Worm (Caenorhabditis elegans): ENCODE data around the gene F18A1.7.

Gene F18A1.7

ce11 chrII:7708540-7708939 lies 45.0 kb upstream of the F18A1.7 start, which contains the start of gene B0495.9 (continued):
- peak; percentile 16 to 37 (median 21) for TF ChIP-seq ceh-82 (tag; optimal IDR thresholded peaks at IDR 0.05)
- TF ChIP-seq xbp-1 (tag; optimal IDR thresholded peaks at IDR 0.05) = peak; percentile 42
- TF ChIP-seq elt-3 (tag; optimal IDR thresholded peaks at IDR 0.05) = peak in 1 of 6 experiments; percentile 14
- no peak for TF ChIP-seq pax-3 (tag; optimal IDR thresholded peaks at IDR 0.05)
- no peak for TF ChIP-seq unc-98 (GFP tag; IDR thresholded peaks at IDR 0.05)
- peak; percentile 56 for TF ChIP-seq nhr-85 (tag)
- no peak for TF ChIP-seq lin-13 (GFP tag; optimal IDR thresholded peaks at IDR 0.05)
- no peak for TF ChIP-seq aly-2 (tag; optimal IDR thresholded peaks at IDR 0.05)
- peak; percentile 68 for TF ChIP-seq snu-23 (GFP tag; optimal IDR thresholded peaks at IDR 0.05)
- TF ChIP-seq egl-27 (tag; optimal IDR thresholded peaks at IDR 0.05) = no peak
- peak; percentile 50 for TF ChIP-seq swsn-7 (tag; optimal IDR thresholded peaks at IDR 0.05)
- TF ChIP-seq mdl-1 (tag; optimal IDR thresholded peaks at IDR 0.05) = peak in 1 of 2 experiments; percentile 12
- no peak for TF ChIP-seq pqm-1 (tag; optimal IDR thresholded peaks at IDR 0.05)
- no peak for TF ChIP-seq ets-5 (GFP tag; IDR thresholded peaks at IDR 0.05)
- no peak for TF ChIP-seq Y116A8C.19 (tag; optimal IDR thresholded peaks at IDR 0.05; ENCODE audit: borderline replicate concordance)
- TF ChIP-seq efl-1 (optimal IDR thresholded peaks at IDR 0.05) = peak; percentile 50 to 63
- TF ChIP-seq efl-1 (GFP tag; optimal IDR thresholded peaks at IDR 0.05 in 1 of 2) = peak; percentile 43 to 95
- TF ChIP-seq ztf-4 (tag; optimal IDR thresholded peaks at IDR 0.05) = no peak
- no peak for TF ChIP-seq zag-1 (tag; optimal IDR thresholded peaks at IDR 0.05)
- peak; percentile 22 to 52 for TF ChIP-seq lin-35 (GFP tag; optimal IDR thresholded peaks at IDR 0.05)
- TF ChIP-seq fos-1 (tag; optimal IDR thresholded peaks at IDR 0.05) = no peak
- no peak for TF ChIP-seq nhr-12 (tag; optimal IDR thresholded peaks at IDR 0.05)
- TF ChIP-seq sptf-1 (tag; optimal IDR thresholded peaks at IDR 0.05) = no peak
- TF ChIP-seq unc-62 (GFP tag; optimal IDR thresholded peaks at IDR 0.05) = no peak
- peak; percentile 19 for TF ChIP-seq nhr-76 (tag; optimal IDR thresholded peaks at IDR 0.05)
- TF ChIP-seq unc-130 (tag; optimal IDR thresholded peaks at IDR 0.05) = peak; percentile 17
- TF ChIP-seq snpc-4 (tag; optimal IDR thresholded peaks at IDR 0.05) = peak; percentile 23
- no peak for TF ChIP-seq grh-1 (GFP tag; IDR thresholded peaks at IDR 0.05)
- TF ChIP-seq mab-9 (GFP tag; IDR thresholded peaks at IDR 0.05) = peak; percentile 58; the same call in 1 of the 2 replicates
- no peak for TF ChIP-seq ama-1 (optimal IDR thresholded peaks at IDR 0.05)
- peak; percentile 63 to 64 for TF ChIP-seq lsy-2 (tag; optimal IDR thresholded peaks at IDR 0.05)
- TF ChIP-seq lir-3 (tag; optimal IDR thresholded peaks at IDR 0.05; ENCODE audit: poor library complexity) = peak; percentile 26
- no peak for TF ChIP-seq unc-30 (tag; optimal IDR thresholded peaks at IDR 0.05)
- no peak for TF ChIP-seq nhr-28 (tag; optimal IDR thresholded peaks at IDR 0.05)
- TF ChIP-seq vab-15 (tag; optimal IDR thresholded peaks at IDR 0.05) = no peak
- no peak for TF ChIP-seq egl-13 (tag; optimal IDR thresholded peaks at IDR 0.05)
- TF ChIP-seq hpl-2 (GFP tag; optimal IDR thresholded peaks at IDR 0.05) = no peak
- TF ChIP-seq C04F5.9 (tag; optimal IDR thresholded peaks at IDR 0.05) = peak; percentile 26
- TF ChIP-seq pag-3 (tag; optimal IDR thresholded peaks at IDR 0.05; ENCODE audit: borderline replicate concordance, insufficient read depth) = no peak
- TF ChIP-seq unc-86 (tag; optimal IDR thresholded peaks at IDR 0.05) = no peak
- TF ChIP-seq fkh-8 (tag; optimal IDR thresholded peaks at IDR 0.05) = no peak
- TF ChIP-seq zip-4 (GFP tag; optimal IDR thresholded peaks at IDR 0.05) = no peak
- peak; percentile 31 for TF ChIP-seq lin-39 (tag; optimal IDR thresholded peaks at IDR 0.05)
- TF ChIP-seq ceh-63 (GFP tag; optimal IDR thresholded peaks at IDR 0.05) = no peak
- no peak for TF ChIP-seq C34B4.2 (tag; optimal IDR thresholded peaks at IDR 0.05)
- no peak for TF ChIP-seq sox-4 (tag; optimal IDR thresholded peaks at IDR 0.05)
- TF ChIP-seq mef-2 (tag; optimal IDR thresholded peaks at IDR 0.05) = no peak
- peak; percentile 1 for TF ChIP-seq tbx-2 (tag; optimal IDR thresholded peaks at IDR 0.05)
- peak; percentile 50 for TF ChIP-seq dsc-1 (tag; optimal IDR thresholded peaks at IDR 0.05)

All from whole organism, L1 larva.